Fruit fly (Drosophila melanogaster): ENCODE data around the gene Atg5.

DNA sequence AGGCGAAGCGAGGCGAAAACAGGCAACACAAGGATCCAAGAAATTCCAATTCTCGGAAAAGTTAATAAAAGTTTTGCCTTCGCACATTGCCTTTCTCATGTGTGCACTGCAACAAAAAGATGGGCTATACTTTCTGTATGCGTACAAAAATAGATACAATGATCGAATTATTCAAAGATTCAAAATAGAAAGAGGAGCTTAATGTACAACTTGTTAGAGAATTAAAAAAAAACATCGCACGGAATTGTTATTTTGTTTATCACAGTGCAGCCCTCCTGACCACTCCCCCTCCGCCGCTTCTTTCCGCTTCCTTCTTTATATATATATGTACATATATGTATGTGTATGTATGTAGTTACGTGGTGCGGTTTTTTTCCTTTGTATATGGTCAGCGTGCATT, 21.2 kb downstream of the Atg5 start:
- TF ChIP-seq Dll (optimal IDR thresholded peaks at IDR 0.05) (no peak), CG8478 (optimal IDR thresholded peaks at IDR 0.05) (no peak), psq (optimal IDR thresholded peaks at IDR 0.05) (no peak), pan (optimal IDR thresholded peaks at IDR 0.05) (no peak)

Data from whole organism.